Fruit fly (Drosophila melanogaster): ENCODE data around the gene CG17612.

DNA sequence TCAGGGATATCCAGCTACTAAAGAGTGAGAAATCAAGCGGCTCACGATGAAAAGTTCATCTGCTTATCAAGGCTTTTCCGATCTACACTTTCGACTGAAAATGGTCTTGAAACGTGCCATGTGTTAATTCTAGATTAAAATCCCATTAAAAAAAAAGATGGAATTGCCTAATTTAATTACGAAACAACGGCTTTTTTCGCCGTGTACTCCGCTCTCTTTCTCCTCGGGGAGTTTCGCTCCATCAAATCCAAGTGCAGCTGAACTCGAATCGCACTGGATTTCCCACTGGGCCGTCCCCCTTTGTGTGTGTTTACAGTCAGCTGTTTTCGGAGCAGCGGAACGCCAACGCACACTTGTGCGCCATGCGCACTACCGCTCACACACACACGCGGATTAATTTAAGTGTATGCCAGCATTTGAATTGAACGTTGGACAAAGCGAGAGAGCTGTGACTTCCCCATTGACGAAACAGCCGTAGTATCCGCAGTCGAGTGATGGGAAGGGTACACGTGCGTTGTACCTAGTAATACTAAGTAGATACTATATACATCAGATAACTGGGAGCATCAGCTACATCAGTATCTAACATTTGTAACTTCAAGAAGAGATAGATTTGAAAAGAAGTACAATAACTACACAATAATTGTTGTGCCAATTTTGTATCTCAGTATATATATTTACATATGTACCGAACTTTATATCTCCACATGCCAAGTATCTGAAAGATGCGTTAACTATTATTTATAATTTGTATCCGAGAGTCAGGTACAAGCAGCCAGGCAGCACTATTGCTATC, 49.4 kb downstream of the CG17612 start:
- TF ChIP-seq Hr96 (GFP tag; optimal IDR thresholded peaks at IDR 0.05) (peak; percentile 91), ovo (GFP tag; optimal IDR thresholded peaks at IDR 0.05) (no peak), kay (GFP tag; ENCODE audit: borderline replicate concordance) (peak; percentile 91), bab1 (GFP tag; optimal IDR thresholded peaks at IDR 0.05) (peak; percentile 82), CG12768 (GFP tag; optimal IDR thresholded peaks at IDR 0.05) (peak; percentile 90), CG7045 (GFP tag; optimal IDR thresholded peaks at IDR 0.05) (peak; percentile 78)

All from whole organism, adult.